Fruit fly (Drosophila melanogaster) whole organism, embryonic: Measurements from ENCODE around the gene cbt.

ENCODE experiments used
- Atf-2 ChIP-seq: fragments of 200-800 bp; sonication (Bioruptor generic); optimal IDR thresholded peaks from 2 replicates; lab custom pipeline; 2016; ENCODE audit warnings: missing biosample characterization, missing genetic modification characterization
- CG10959 ChIP-seq: fragments of 200-800 bp; sonication (Bioruptor generic); IDR thresholded peaks from 2 replicates; pipeline ENCODE4 v1.3.6; 2022; ENCODE audit warnings: missing biosample characterization, missing genetic modification characterization
- CG11247 ChIP-seq: fragments of 200-800 bp; sonication (Bioruptor generic); IDR thresholded peaks from 2 replicates; pipeline ENCODE4 v1.3.6; 2022; ENCODE audit warnings: missing biosample characterization, missing genetic modification characterization
- CG11723 ChIP-seq: fragments of 200-800 bp; sonication (Bioruptor generic); optimal IDR thresholded peaks from 2 replicates; lab custom pipeline; 2017; ENCODE audit warnings: missing biosample characterization, mild to moderate bottlenecking, missing genetic modification characterization
- CG13775 ChIP-seq: fragments of 200-800 bp; sonication (Bioruptor generic); optimal IDR thresholded peaks from 3 replicates; lab custom pipeline; 2017; ENCODE audit warnings: missing biosample characterization, mild to moderate bottlenecking, missing genetic modification characterization
- CG1603 ChIP-seq: fragments of 200-800 bp; sonication (Bioruptor generic); optimal IDR thresholded peaks from 2 replicates; lab custom pipeline; 2019; ENCODE audit warnings: missing biosample characterization, mild to moderate bottlenecking, missing genetic modification characterization, moderate library complexity
- CG17802 ChIP-seq: fragments of 200-800 bp; sonication (Bioruptor generic); optimal IDR thresholded peaks from 2 replicates; lab custom pipeline; 2018; ENCODE audit warnings: missing biosample characterization, mild to moderate bottlenecking, missing genetic modification characterization, moderate library complexity
- CG2202 ChIP-seq: fragments of 200-800 bp; sonication (Bioruptor generic); optimal IDR thresholded peaks from 2 replicates; lab custom pipeline; 2018; ENCODE audit warnings: missing biosample characterization, mild to moderate bottlenecking, missing genetic modification characterization
- CG42726 ChIP-seq: fragments of 200-800 bp; sonication (Bioruptor generic); IDR thresholded peaks from 2 replicates; pipeline ENCODE4 v1.3.6; 2022; ENCODE audit warnings: missing biosample characterization, missing genetic modification characterization; ENCODE audit not compliant: partially characterized antibody
- CG43689 ChIP-seq: fragments of 200-800 bp; sonication (Bioruptor generic); IDR thresholded peaks from 2 replicates; pipeline ENCODE4 v1.3.6; 2022; ENCODE audit warnings: missing biosample characterization, missing genetic modification characterization
- CG4617 ChIP-seq: fragments of 200-800 bp; sonication (Bioruptor generic); optimal IDR thresholded peaks from 3 replicates; lab custom pipeline; 2016; ENCODE audit warnings: missing biosample characterization, missing genetic modification characterization, borderline replicate concordance
- CG7271 ChIP-seq: fragments of 200-800 bp; sonication (Bioruptor generic); optimal IDR thresholded peaks from 2 replicates; lab custom pipeline; 2018; ENCODE audit warnings: missing biosample characterization, mild to moderate bottlenecking, missing genetic modification characterization, moderate library complexity
- CG7745 ChIP-seq: fragments of 200-800 bp; sonication (Bioruptor generic); optimal IDR thresholded peaks from 2 replicates; lab custom pipeline; 2018; ENCODE audit warnings: missing biosample characterization, mild to moderate bottlenecking, missing genetic modification characterization, moderate library complexity
- CG7987 ChIP-seq: fragments of 200-800 bp; sonication (Bioruptor generic); optimal IDR thresholded peaks from 2 replicates; lab custom pipeline; 2018; ENCODE audit warnings: missing biosample characterization, mild to moderate bottlenecking, missing genetic modification characterization, moderate library complexity
- CG8478 ChIP-seq: fragments of >200 bp; optimal IDR thresholded peaks from 2 replicates; lab custom pipeline; 2018
- CHES-1-like ChIP-seq: fragments of 200-800 bp; sonication (Bioruptor generic); optimal IDR thresholded peaks from 2 replicates; lab custom pipeline; 2016; ENCODE audit warnings: missing biosample characterization, missing genetic modification characterization
- Chrac-16 ChIP-seq: fragments of 200-800 bp; sonication (Bioruptor generic); optimal IDR thresholded peaks from 3 replicates; lab custom pipeline; 2016; ENCODE audit warnings: missing biosample characterization, missing genetic modification characterization
- Dip2 ChIP-seq: fragments of 200-800 bp; sonication (Bioruptor generic); IDR thresholded peaks from 2 replicates; pipeline ENCODE4 v1.3.6; 2022; ENCODE audit warnings: missing biosample characterization, missing genetic modification characterization
- Dref ChIP-seq: fragments of 200-800 bp; sonication (Bioruptor generic); IDR thresholded peaks from 2 replicates; pipeline ENCODE4 v1.3.6; 2022; ENCODE audit warnings: missing biosample characterization, missing genetic modification characterization
- E2f2 ChIP-seq: fragments of 200-800 bp; sonication (Bioruptor generic); IDR thresholded peaks from 2 replicates; pipeline ENCODE4 v1.3.6; 2022; ENCODE audit warnings: missing biosample characterization, missing genetic modification characterization
- H15 ChIP-seq: fragments of 200-800 bp; sonication (Bioruptor generic); IDR thresholded peaks from 3 replicates; pipeline ENCODE4 v1.3.6; 2022; ENCODE audit warnings: missing biosample characterization, missing genetic modification characterization
- HHEX ChIP-seq: fragments of 200-800 bp; sonication (Bioruptor generic); optimal IDR thresholded peaks from 3 replicates; lab custom pipeline; 2017; ENCODE audit warnings: missing biosample characterization, mild to moderate bottlenecking, missing genetic modification characterization, missing genetic modification reagents
- HLH54F ChIP-seq: fragments of 200-800 bp; sonication (Bioruptor generic); optimal IDR thresholded peaks from 3 replicates; lab custom pipeline; 2016; ENCODE audit warnings: missing biosample characterization, missing genetic modification characterization
- Hr51 ChIP-seq, 2 experiments: fragments of 200-800 bp; sonication (Bioruptor generic); optimal IDR thresholded peaks; 2 replicates in 1 of 2; 3 replicates in 1 of 2; lab custom pipeline; 2016 to 2018; ENCODE audit warnings: missing biosample characterization in 2 of 2, missing genetic modification characterization in 2 of 2, mild to moderate bottlenecking in 1 of 2, moderate library complexity in 1 of 2
- Hsf ChIP-seq: fragments of 200-800 bp; sonication (Bioruptor generic); optimal IDR thresholded peaks from 3 replicates; lab custom pipeline; 2016; ENCODE audit warnings: missing biosample characterization, missing genetic modification characterization
- Jarid2 ChIP-seq: fragments of 200-800 bp; sonication (Bioruptor generic); optimal IDR thresholded peaks from 3 replicates; lab custom pipeline; 2017; ENCODE audit warnings: mild to moderate bottlenecking, missing biosample characterization, missing genetic modification reagents, missing genetic modification characterization
- Mes4 ChIP-seq: fragments of 200-800 bp; sonication (Bioruptor generic); optimal IDR thresholded peaks from 2 replicates; lab custom pipeline; 2016; ENCODE audit warnings: missing biosample characterization, missing genetic modification characterization
- NC2β ChIP-seq: fragments of 200-800 bp; sonication (Bioruptor generic); optimal IDR thresholded peaks from 2 replicates; lab custom pipeline; 2016; ENCODE audit warnings: missing biosample characterization, missing genetic modification characterization
- NK7.1 ChIP-seq: fragments of 200-800 bp; sonication (Bioruptor generic); optimal IDR thresholded peaks from 3 replicates; lab custom pipeline; 2016; ENCODE audit warnings: missing biosample characterization, missing genetic modification characterization
- Oaz ChIP-seq: fragments of 200-800 bp; sonication (Bioruptor generic); IDR thresholded peaks from 2 replicates; pipeline ENCODE4 v1.3.6; 2022; ENCODE audit warnings: missing biosample characterization, missing genetic modification characterization
- Scr ChIP-seq: fragments of 200-800 bp; sonication (Bioruptor generic); IDR thresholded peaks from 2 replicates; pipeline ENCODE4 v1.3.6; 2022; ENCODE audit warnings: missing biosample characterization, missing genetic modification characterization; ENCODE audit not compliant: partially characterized antibody
- Sox100B ChIP-seq: fragments of 200-800 bp; sonication (Bioruptor generic); optimal IDR thresholded peaks from 3 replicates; lab custom pipeline; 2018; ENCODE audit warnings: missing biosample characterization, mild to moderate bottlenecking, missing genetic modification characterization
- Sry-β ChIP-seq: fragments of 200-800 bp; sonication (Bioruptor generic); optimal IDR thresholded peaks from 2 replicates; lab custom pipeline; 2018; ENCODE audit warnings: missing biosample characterization, mild to moderate bottlenecking, missing genetic modification characterization, moderate library complexity
- ash1 ChIP-seq: fragments of 200-800 bp; sonication (Bioruptor generic); optimal IDR thresholded peaks from 2 replicates; lab custom pipeline; 2018; ENCODE audit warnings: missing biosample characterization, mild to moderate bottlenecking, missing genetic modification characterization
- caup ChIP-seq: fragments of 200-800 bp; sonication (Bioruptor generic); optimal IDR thresholded peaks from 3 replicates; lab custom pipeline; 2017; ENCODE audit warnings: missing biosample characterization, mild to moderate bottlenecking, missing genetic modification characterization, moderate library complexity; ENCODE audit not compliant: severe bottlenecking
- da ChIP-seq: fragments of 200-800 bp; sonication (Bioruptor generic); optimal IDR thresholded peaks from 2 replicates; lab custom pipeline; 2016; ENCODE audit warnings: missing biosample characterization, missing genetic modification characterization
- dan ChIP-seq: fragments of 200-800 bp; sonication (Bioruptor generic); IDR thresholded peaks from 2 replicates; pipeline ENCODE4 v1.3.6; 2022; ENCODE audit warnings: missing biosample characterization, missing genetic modification characterization
- ems ChIP-seq: fragments of 200-800 bp; sonication (Bioruptor generic); optimal IDR thresholded peaks from 3 replicates; lab custom pipeline; 2016; ENCODE audit warnings: missing biosample characterization, missing genetic modification characterization
- gro ChIP-seq: fragments of 200-800 bp; sonication (Bioruptor generic); optimal IDR thresholded peaks from 2 replicates; lab custom pipeline; 2016; ENCODE audit warnings: missing biosample characterization, missing genetic modification characterization
- inv ChIP-seq: fragments of 200-800 bp; sonication (Bioruptor generic); IDR thresholded peaks from 2 replicates; pipeline ENCODE4 v1.3.6; 2022; ENCODE audit warnings: missing biosample characterization, missing genetic modification characterization; ENCODE audit not compliant: partially characterized antibody
- ken ChIP-seq: fragments of 200-800 bp; sonication (Bioruptor generic); IDR thresholded peaks from 3 replicates; pipeline ENCODE4 v1.3.6; 2022; ENCODE audit warnings: missing biosample characterization, missing genetic modification characterization
- nau ChIP-seq: fragments of 200-800 bp; sonication (Bioruptor generic); optimal IDR thresholded peaks from 3 replicates; lab custom pipeline; 2017; ENCODE audit warnings: missing biosample characterization, mild to moderate bottlenecking, missing genetic modification characterization, missing genetic modification reagents
- peb ChIP-seq: fragments of 200-800 bp; sonication (Bioruptor generic); IDR thresholded peaks from 2 replicates; pipeline ENCODE4 v1.3.6; 2022; ENCODE audit warnings: missing biosample characterization, missing genetic modification characterization
- repo ChIP-seq: fragments of 200-800 bp; sonication (Bioruptor generic); optimal IDR thresholded peaks from 2 replicates; lab custom pipeline; 2016; ENCODE audit warnings: missing biosample characterization, missing genetic modification characterization
- schlank ChIP-seq: fragments of 200-800 bp; sonication (Bioruptor generic); optimal IDR thresholded peaks from 2 replicates; lab custom pipeline; 2018; ENCODE audit warnings: missing biosample characterization, mild to moderate bottlenecking, missing genetic modification characterization
- stwl ChIP-seq: fragments of 200-800 bp; sonication (Bioruptor generic); optimal IDR thresholded peaks from 3 replicates; lab custom pipeline; 2018; ENCODE audit warnings: missing biosample characterization, mild to moderate bottlenecking, missing genetic modification characterization, moderate library complexity
- tgo ChIP-seq: fragments of 200-800 bp; sonication (Bioruptor generic); IDR thresholded peaks from 3 replicates; pipeline ENCODE4 v1.3.6; 2022; ENCODE audit warnings: missing biosample characterization, missing genetic modification characterization
- tin ChIP-seq: fragments of 200-800 bp; sonication (Bioruptor generic); optimal IDR thresholded peaks from 3 replicates; lab custom pipeline; 2016; ENCODE audit warnings: missing biosample characterization, missing genetic modification characterization
- trh ChIP-seq: fragments of 200-800 bp; sonication (Bioruptor generic); optimal IDR thresholded peaks from 2 replicates; lab custom pipeline; 2016; ENCODE audit warnings: missing biosample characterization, missing genetic modification characterization
- wdn ChIP-seq: fragments of 200-800 bp; sonication (Bioruptor generic); IDR thresholded peaks from 2 replicates; pipeline ENCODE4 v1.3.6; 2022; ENCODE audit warnings: missing biosample characterization, missing genetic modification characterization

The cbt gene

dm6 chr2L:520331-521000 lies 41.0 kb upstream of the cbt start (continued):
- peak; percentile 77 for TF ChIP-seq CG13775 (GFP tag; lab: Kevin White, UChicago)
- no peak for TF ChIP-seq CG42726
- peak; percentile 75 for TF ChIP-seq HLH54F (GFP tag; lab: Kevin White, UChicago)
- no peak for TF ChIP-seq Dip2 (GFP tag; lab: Robert Waterston, UW)
- TF ChIP-seq dan (GFP tag; lab: Robert Waterston, UW), result 0 out of 2 replicates have a peak, but pooled peaks have one; percentile 11
- TF ChIP-seq repo (GFP tag; lab: Kevin White, UChicago), result peak; percentile 76
- peak; percentile 9 for TF ChIP-seq stwl (tag; lab: Kevin White, UChicago)
- peak; percentile 82 for TF ChIP-seq Chrac-16 (GFP tag; lab: Kevin White, UChicago)
- TF ChIP-seq inv (GFP tag; lab: Robert Waterston, UW), result no peak
- TF ChIP-seq tgo (GFP tag; lab: Robert Waterston, UW), result peak; percentile 85
- peak; percentile 74 for TF ChIP-seq NC2β (GFP tag; lab: Kevin White, UChicago)
- TF ChIP-seq Hr51 (GFP tag; optimal IDR thresholded peaks at IDR 0.05; lab: Kevin White, UChicago), result peak; percentile 73 to 95
- TF ChIP-seq CG8478 (lab: Kevin White, UChicago), result no peak
- TF ChIP-seq NK7.1 (GFP tag; lab: Kevin White, UChicago), result peak; percentile 78
- TF ChIP-seq HHEX (GFP tag; lab: Kevin White, UChicago), result peak; percentile 75
- TF ChIP-seq CG43689 (GFP tag; lab: Robert Waterston, UW), result peak; percentile 58
- peak; percentile 52 for TF ChIP-seq CG11247 (GFP tag; lab: Robert Waterston, UW)
- peak; percentile 54 for TF ChIP-seq Oaz (GFP tag; lab: Robert Waterston, UW)
- peak; percentile 80; the same call in 2 of the 3 replicates for TF ChIP-seq H15 (GFP tag; lab: Robert Waterston, UW)
- peak; percentile 89 for TF ChIP-seq CG10959 (GFP tag; lab: Robert Waterston, UW)
- peak; percentile 90 for TF ChIP-seq ken
- peak; percentile 30 for TF ChIP-seq schlank
- TF ChIP-seq tin, result peak; percentile 86
- peak; percentile 57 for TF ChIP-seq CG4617
- peak; percentile 92 for TF ChIP-seq Sox100B (GFP tag; lab: Kevin White, UChicago)
- TF ChIP-seq CG11723 (GFP tag; lab: Kevin White, UChicago), result peak; percentile 72
- no peak for TF ChIP-seq Sry-β (GFP tag; lab: Kevin White, UChicago)
- TF ChIP-seq CG7271 (tag; lab: Kevin White, UChicago), result peak; percentile 21
- peak; percentile 57 for TF ChIP-seq E2f2
- peak; percentile 75 for TF ChIP-seq nau (GFP tag; lab: Kevin White, UChicago)
- TF ChIP-seq peb (GFP tag; lab: Robert Waterston, UW), result peak; percentile 68
- TF ChIP-seq caup (GFP tag; lab: Kevin White, UChicago), result peak; percentile 68
- TF ChIP-seq gro (GFP tag; lab: Kevin White, UChicago), result peak; percentile 36
- no peak for TF ChIP-seq CG17802 (tag; lab: Kevin White, UChicago)
- peak; percentile 82 for TF ChIP-seq Mes4 (GFP tag; lab: Kevin White, UChicago)
- TF ChIP-seq Atf-2 (GFP tag; lab: Kevin White, UChicago), result peak; percentile 84
- peak; percentile 81 for TF ChIP-seq CG2202 (tag; lab: Kevin White, UChicago)
- peak; percentile 95 for TF ChIP-seq CG1603
- no peak for TF ChIP-seq Scr (GFP tag; lab: Robert Waterston, UW)
- no peak for TF ChIP-seq Dref
- TF ChIP-seq CHES-1-like (GFP tag; lab: Kevin White, UChicago), result peak; percentile 67
- TF ChIP-seq da (GFP tag; lab: Kevin White, UChicago), result no peak
- TF ChIP-seq CG7745 (tag; lab: Kevin White, UChicago), result no peak
- TF ChIP-seq trh (GFP tag; lab: Kevin White, UChicago), result peak; percentile 79
- TF ChIP-seq ash1 (GFP tag; lab: Kevin White, UChicago), result no peak
- TF ChIP-seq wdn (GFP tag; lab: Robert Waterston, UW), result peak; percentile 38; the same call in 1 of the 2 replicates
- peak; percentile 85 for TF ChIP-seq Hsf
- TF ChIP-seq ems, result peak; percentile 86
- no peak for TF ChIP-seq CG7987 (GFP tag; lab: Kevin White, UChicago)
- TF ChIP-seq Jarid2 (GFP tag; lab: Kevin White, UChicago), result peak; percentile 29
